Fruit fly (Drosophila melanogaster): Measurements from ENCODE around the gene Teh2.

The Teh2 gene

DNA sequence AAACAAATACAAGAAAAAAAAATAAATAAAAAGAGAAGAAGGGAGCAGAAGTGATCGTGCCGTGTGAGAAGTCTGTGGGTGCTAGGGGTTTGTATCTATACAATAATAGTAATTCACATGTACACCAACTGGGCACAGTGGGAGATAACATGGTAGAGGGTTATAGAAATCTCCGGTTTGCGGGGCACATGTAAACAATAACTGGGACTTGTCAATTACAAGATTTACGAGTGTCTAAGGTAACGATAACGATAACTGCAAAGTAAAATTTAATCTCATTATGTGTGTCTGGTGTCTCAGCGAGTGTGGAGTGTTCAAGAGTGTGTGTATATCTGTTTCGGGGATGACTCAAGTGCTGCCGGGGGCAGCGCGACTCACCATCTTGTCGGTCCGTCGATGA lies 57.1 kb downstream of the Teh2 start:
- TF ChIP-seq CG14711 (tag; optimal IDR thresholded peaks at IDR 0.05) (no peak), cic (GFP tag; optimal IDR thresholded peaks at IDR 0.05) (peak; percentile 88), Clk (GFP tag; optimal IDR thresholded peaks at IDR 0.05) (no peak), bab1 (GFP tag; optimal IDR thresholded peaks at IDR 0.05) (no peak), CG33017 (tag; optimal IDR thresholded peaks at IDR 0.05) (no peak), Mnt (GFP tag; optimal IDR thresholded peaks at IDR 0.05) (peak; percentile 54)

All from whole organism, adult.